Worm (Caenorhabditis elegans) whole organism, L1 larva: Measurements from ENCODE around the gene fbxa-172.

Experiments
- ces-1 ChIP-seq: fragments of 150-350 bp; optimal IDR thresholded peaks from 2 replicates; lab custom pipeline; 2014; ENCODE audit warnings: missing biosample characterization, missing genetic modification reagents, missing genetic modification characterization
- mef-2 ChIP-seq: fragments of 150-350 bp; optimal IDR thresholded peaks from 2 replicates; lab custom pipeline; 2014; ENCODE audit warnings: missing biosample characterization, missing genetic modification characterization
- nhr-76 ChIP-seq: sonication (generic microtip); optimal IDR thresholded peaks from 2 replicates; lab custom pipeline; 2017; ENCODE audit warnings: missing biosample characterization, missing genetic modification characterization
- skn-1 ChIP-seq: fragments of 150-350 bp; optimal IDR thresholded peaks from 2 replicates; lab custom pipeline; 2014; ENCODE audit warnings: missing biosample characterization, missing genetic modification characterization
- tbx-2 ChIP-seq: sonication (generic microtip); optimal IDR thresholded peaks from 2 replicates; lab custom pipeline; 2016; ENCODE audit warnings: missing genetic modification characterization, missing compliant biosample characterization
- unc-86 ChIP-seq: sonication (generic microtip); optimal IDR thresholded peaks from 2 replicates; lab custom pipeline; 2016; ENCODE audit warnings: missing genetic modification characterization, missing compliant biosample characterization

- no peak for TF ChIP-seq nhr-76
- no peak for TF ChIP-seq unc-86
- no peak for TF ChIP-seq ces-1 (GFP tag; lab: Kevin White, UChicago)
- TF ChIP-seq mef-2 (tag; lab: Kevin White, UChicago) = no peak
- no peak for TF ChIP-seq skn-1 (tag; lab: Kevin White, UChicago)
- TF ChIP-seq tbx-2 = no peak
These were observed 28.6 kb upstream of the fbxa-172 start, which contains the start of gene C18D4.12 for ce11 chrV:17530486-17530885.
